Worm (Caenorhabditis elegans) whole organism, L4/young adult: Measurements from ENCODE around the gene C54D10.5.

Source experiments
- W03F9.2 ChIP-seq: fragments of 150-350 bp; optimal IDR thresholded peaks from 2 replicates; lab custom pipeline; 2014; ENCODE audit warnings: missing biosample characterization, missing genetic modification characterization
- dao-5 ChIP-seq: sonication (generic microtip); optimal IDR thresholded peaks from 2 replicates; lab custom pipeline; 2016; ENCODE audit warnings: missing genotype, missing genetic modification characterization, moderate library complexity, missing compliant biosample characterization
- him-1 ChIP-seq: sonication (generic microtip); optimal IDR thresholded peaks from 2 replicates; lab custom pipeline; 2016; ENCODE audit warnings: missing genotype, missing genetic modification reagents, missing genetic modification characterization, missing compliant biosample characterization

C54D10.5 gene

ce11 chrV:12411909-12412308 is 17.2 kb upstream of the C54D10.5 start, which contains the start of gene cdr-7:
Gene cdr-7 (minus strand): TSS chrV:12412113.
- TF ChIP-seq W03F9.2 (tag; lab: Kevin White, UChicago) (no peak), dao-5 (no peak), him-1 (no peak)

DNA sequence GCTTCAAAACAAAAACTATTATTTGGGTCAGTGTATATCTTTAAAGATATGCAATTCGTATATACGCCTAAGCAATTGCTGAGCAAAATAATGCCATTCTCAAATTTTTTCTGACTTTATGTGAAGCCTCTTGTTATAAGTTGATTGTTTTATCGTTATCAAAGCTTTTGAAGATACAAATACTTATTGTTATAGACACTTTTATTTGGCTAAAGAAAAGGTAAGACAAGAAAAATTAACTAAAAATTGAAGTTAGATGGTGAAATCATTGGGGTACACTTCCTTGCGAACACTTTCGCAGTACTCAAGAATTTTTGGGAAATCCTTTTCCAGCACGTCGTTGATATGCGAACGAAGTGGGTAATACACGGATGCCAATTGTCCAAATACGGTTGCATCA is 16.8 kb upstream of the C54D10.5 start:
- TF ChIP-seq dao-5 (no peak), him-1 (no peak), W03F9.2 (tag; lab: Kevin White, UChicago) (no peak)

DNA sequence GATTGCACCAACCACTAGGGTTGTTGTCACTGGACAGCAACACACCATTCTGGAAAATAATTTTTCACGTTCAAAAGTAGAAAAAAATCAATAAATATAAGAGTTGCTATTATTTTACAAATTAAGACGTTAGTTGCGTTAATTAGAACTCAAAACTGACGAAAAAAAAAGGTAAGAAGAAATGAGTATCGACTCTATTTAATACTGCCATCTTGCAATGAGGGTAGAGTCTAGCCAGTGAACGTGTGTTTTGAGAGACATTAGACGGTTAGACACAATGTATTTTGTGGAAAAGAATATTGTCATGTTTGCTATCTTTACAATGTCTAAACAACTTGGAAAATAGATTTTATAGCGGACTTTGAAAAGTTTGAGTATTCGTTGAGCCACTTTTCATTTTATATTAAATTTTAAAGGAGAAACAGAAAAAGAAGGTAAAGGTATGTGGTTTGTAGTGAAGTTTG is 15.5 kb upstream of the C54D10.5 start, which contains the start of gene cdr-6:
Gene cdr-6 (minus strand): TSS at position 51 of the 464 bp plus-strand sequence.
- TF ChIP-seq dao-5 (no peak), W03F9.2 (tag; lab: Kevin White, UChicago) (no peak), him-1 (no peak)

ce11 chrV:12414362-12414761 is 14.8 kb upstream of the C54D10.5 start:
- no peak for TF ChIP-seq him-1
- no peak for TF ChIP-seq dao-5
- TF ChIP-seq W03F9.2 (tag; lab: Kevin White, UChicago): no peak

DNA sequence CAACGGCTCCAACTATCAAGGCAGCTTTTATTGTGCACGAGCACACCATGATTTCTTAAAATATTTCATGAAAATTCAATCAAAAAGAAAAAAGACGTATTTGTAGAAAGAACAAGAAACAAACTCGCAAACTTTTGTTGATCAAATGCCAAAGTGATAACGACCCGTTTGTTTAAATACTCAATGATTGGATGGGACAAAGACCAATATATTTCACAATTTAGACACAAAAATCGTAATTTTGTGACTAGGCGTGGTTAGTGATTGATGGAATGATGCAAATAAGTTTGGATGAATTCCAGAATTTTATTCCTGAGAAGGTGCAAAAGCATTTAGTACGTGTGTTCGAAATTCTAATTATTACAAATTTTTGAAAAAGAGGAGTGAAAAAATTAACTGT is 13.5 kb upstream of the C54D10.5 start, which contains the start of gene cdr-2:
Gene cdr-2 (minus strand): TSS at position 54 of the 400 bp plus-strand sequence.
- TF ChIP-seq him-1: no peak
- no peak for TF ChIP-seq W03F9.2 (tag; lab: Kevin White, UChicago)
- TF ChIP-seq dao-5: no peak

DNA sequence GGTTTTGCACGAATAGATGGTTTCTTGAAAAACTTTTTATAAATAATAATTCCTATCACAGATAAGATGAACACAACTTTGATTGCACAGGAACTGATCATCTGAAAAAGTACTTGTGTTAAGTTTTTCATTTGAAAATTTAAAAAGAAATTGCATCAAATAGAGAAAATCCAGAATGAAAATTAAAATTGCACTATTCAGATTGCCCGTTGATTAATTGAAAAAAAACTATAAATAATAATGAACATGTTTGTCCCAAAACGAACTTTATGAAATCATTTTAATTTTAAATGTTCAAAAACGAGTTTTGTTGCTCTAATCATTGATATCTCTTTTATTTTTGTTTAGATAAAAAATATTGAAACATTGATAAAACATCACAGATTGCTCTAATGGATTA is 11.9 kb upstream of the C54D10.5 start, which contains the start of gene cdr-3:
Gene cdr-3 (minus strand): TSS at position 101 of the 400 bp plus-strand sequence.
- TF ChIP-seq W03F9.2 (tag; lab: Kevin White, UChicago): no peak
- no peak for TF ChIP-seq him-1
- no peak for TF ChIP-seq dao-5

ce11 chrV:12418292-12418691 is 10.8 kb upstream of the C54D10.5 start, which contains the start of gene C54D10.3:
Gene C54D10.3 (plus strand): TSS chrV:12418592.
- no peak for TF ChIP-seq W03F9.2 (tag; lab: Kevin White, UChicago)
- TF ChIP-seq him-1: no peak
- TF ChIP-seq dao-5: no peak

ce11 chrV:12420843-12421242 is 8.3 kb upstream of the C54D10.5 start, which contains the start of gene C54D10.4:
Gene C54D10.4 (minus strand): TSS chrV:12420943.
- TF ChIP-seq W03F9.2 (tag; lab: Kevin White, UChicago) (no peak), dao-5 (no peak), him-1 (no peak)

ce11 chrV:12421360-12421759 is 7.8 kb upstream of the C54D10.5 start:
- TF ChIP-seq dao-5 (no peak), him-1 (no peak), W03F9.2 (tag; lab: Kevin White, UChicago) (no peak)

ce11 chrV:12427826-12428225 is 1.3 kb upstream of the C54D10.5 start:
- no peak for TF ChIP-seq W03F9.2 (tag; lab: Kevin White, UChicago)
- TF ChIP-seq him-1: no peak
- no peak for TF ChIP-seq dao-5

- TF ChIP-seq him-1: no peak
- TF ChIP-seq dao-5: no peak
- no peak for TF ChIP-seq W03F9.2 (tag; lab: Kevin White, UChicago)
Observed at ce11 chrV:12432111-12432510, 3.0 kb downstream of the C54D10.5 start, which contains the start of gene C54D10.13. Gene C54D10.13 (minus strand): TSS chrV:12432289.

- TF ChIP-seq W03F9.2 (tag; lab: Kevin White, UChicago): no peak
- no peak for TF ChIP-seq him-1
- TF ChIP-seq dao-5: no peak
Observed at ce11 chrV:12433105-12433504, 4.0 kb downstream of the C54D10.5 start.

DNA sequence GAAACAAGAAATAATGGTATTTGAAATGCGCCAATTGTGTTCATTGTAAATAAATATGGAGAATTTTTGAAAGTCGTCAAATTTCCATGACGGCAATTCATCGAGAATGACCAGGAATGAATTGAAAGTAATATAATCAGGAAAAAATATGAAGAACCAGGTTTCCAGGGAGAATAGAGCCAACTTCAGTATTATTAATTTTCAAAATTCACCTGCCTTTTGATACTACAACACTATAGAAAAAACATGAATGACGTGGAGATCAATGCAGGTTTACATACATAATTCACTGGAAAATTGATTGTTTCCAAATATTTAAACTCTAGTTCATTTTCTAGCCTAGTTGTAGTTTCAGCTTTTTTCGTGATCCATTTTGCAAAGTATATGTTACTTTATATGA is 4.6 kb downstream of the C54D10.5 start, which contains the start of gene srh-25:
Gene srh-25 (minus strand): TSS at position 101 of the 400 bp plus-strand sequence.
- no peak for TF ChIP-seq him-1
- no peak for TF ChIP-seq W03F9.2 (tag; lab: Kevin White, UChicago)
- no peak for TF ChIP-seq dao-5

- TF ChIP-seq him-1 (no peak), W03F9.2 (tag; lab: Kevin White, UChicago) (no peak)
Observed at ce11 chrV:12441420-12441819, 12.3 kb downstream of the C54D10.5 start, which contains the start of gene pals-37. Gene pals-37 (minus strand): TSS chrV:12441520.

DNA sequence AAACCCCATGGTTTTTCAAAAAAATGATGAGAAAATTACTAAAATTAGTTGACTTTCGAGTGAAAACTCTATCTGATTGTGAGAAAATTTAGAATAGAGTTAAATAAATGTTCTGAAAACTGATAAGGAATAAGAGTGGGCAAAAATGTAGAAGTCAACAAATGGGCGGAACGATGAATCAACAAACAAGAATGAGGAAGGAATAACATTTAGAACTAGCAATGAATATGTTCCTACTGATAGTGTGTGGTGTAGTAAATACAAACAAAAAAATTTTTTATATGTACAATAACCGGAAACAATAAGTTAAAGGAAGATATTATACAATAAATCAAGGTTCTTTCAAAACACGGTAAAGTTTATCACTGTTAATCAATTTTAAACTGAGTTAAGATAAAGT is 14.6 kb downstream of the C54D10.5 start, which contains the start of gene pals-39:
Gene pals-39 (minus strand): TSS at position 101 of the 400 bp plus-strand sequence.
- TF ChIP-seq W03F9.2 (tag; lab: Kevin White, UChicago) (no peak), him-1 (no peak), dao-5 (no peak)

DNA sequence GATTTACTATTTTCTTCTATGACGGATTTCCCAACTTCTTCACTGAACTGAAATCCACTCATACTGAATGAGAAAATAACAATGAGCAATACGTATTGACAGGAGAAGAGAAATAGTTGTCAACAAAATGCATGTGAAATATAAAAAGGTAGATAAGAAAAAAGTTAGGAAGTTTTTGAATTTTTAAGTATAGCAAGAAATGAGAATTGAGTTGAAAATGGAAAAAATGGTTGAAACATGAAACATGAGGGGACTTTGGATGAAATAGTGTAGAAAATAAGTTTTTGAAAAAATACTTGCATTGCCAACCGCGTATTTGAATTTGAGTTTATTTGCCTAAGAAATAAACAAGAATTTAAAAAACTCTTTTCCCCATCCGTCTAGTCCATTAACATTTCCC is 17.8 kb downstream of the C54D10.5 start, which contains the start of the genes pals-38 and C54D10.9:
Gene pals-38 (minus strand): TSS at position 101 of the 400 bp plus-strand sequence.
Gene C54D10.9 (plus strand): TSS at position 259 of the 400 bp plus-strand sequence.
- TF ChIP-seq W03F9.2 (tag; lab: Kevin White, UChicago) (no peak), him-1 (no peak), dao-5 (no peak)
